Fruit fly (Drosophila melanogaster): Measurements from ENCODE around the gene SppL.

Gene SppL

DNA sequence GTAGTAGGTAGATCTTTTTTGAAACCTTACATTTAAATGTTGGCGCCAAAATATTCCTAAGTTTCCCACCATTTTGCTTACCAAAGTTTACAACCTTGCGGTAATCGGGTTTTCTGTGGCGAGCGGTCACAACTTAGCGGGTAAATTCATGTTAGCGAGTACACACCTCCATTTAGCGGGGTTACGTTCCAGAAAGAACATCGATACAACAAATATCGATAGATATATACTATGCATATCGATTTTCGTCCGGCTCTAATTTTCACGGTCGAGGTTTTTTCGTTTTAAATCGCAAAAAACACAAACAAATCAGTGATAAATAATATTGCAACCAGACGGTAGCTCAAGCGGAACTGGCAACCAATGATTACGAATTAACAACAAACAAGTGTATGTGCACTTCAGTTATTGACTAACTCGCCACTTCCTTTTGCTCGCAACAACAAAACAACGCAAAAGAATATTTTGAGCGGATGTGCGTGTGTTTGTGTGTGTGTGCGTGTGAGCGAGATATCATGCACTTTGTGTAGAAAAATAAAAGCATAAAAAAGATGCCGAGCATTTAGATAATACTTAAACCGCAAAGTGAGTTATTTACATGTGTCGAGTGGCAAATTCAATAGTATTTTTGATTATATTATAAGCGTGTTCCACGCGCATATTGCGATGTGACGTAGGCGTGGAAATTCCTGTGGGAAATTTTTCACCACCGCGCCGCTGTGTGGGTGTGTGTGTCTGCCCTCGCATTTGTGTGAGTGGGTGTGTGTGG is 6.7 kb downstream of the SppL start, which contains the start of gene Lnk:
Gene Lnk, plus strand, starts transcription at position 236 of the 769 bp plus-strand sequence.
- peak; percentile 62 for TF ChIP-seq CG17801 (GFP tag; optimal IDR thresholded peaks at IDR 0.05; ENCODE audit: partially characterized antibody)

DNA sequence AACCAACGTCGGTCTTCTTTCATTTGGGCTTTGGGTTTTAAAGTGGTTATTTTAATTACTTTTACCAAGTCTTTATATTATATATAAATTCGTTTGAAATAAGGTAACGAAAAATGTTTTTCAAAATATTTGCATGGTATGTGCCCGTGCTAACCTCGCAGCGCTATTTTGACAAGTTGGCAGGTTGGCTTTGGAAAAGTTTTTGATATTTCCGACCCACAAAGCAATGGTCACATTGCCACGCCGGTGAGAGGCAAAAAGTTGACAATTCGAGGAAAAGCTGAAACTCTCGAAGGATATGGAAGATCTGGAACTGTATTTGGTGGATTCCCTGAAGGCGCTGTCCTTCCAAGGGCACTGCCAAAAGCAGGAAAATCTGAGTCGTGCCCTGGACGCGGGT is 11.5 kb downstream of the SppL start, which contains the start of gene CG5913:
Gene CG5913, plus strand, starts transcription at position 224 of the 400 bp plus-strand sequence.
- peak; percentile 25 for TF ChIP-seq CG17801 (GFP tag; optimal IDR thresholded peaks at IDR 0.05; ENCODE audit: partially characterized antibody)

DNA sequence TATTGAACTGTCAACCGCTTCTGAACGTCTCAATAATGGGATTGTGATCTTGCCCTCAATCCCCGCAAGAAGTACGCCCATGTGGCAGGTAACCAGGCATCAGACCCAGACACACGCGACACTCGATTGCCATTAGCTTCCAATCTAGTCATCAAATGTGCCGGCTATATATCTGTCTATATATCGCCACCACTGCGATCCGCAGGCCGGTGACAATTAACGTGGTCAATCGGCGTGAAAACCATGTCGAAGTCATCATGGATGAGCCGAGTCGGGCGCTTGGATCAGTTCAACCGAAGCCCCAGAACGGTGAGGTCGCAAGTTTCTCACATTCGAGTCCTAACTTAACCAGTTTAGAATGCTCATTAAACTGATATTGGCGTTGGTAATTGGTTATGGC is 13.7 kb downstream of the SppL start, which contains the start of gene Sodq:
Gene Sodq, plus strand, starts transcription at position 301 of the 400 bp plus-strand sequence.
- no peak for TF ChIP-seq CG17801 (GFP tag; optimal IDR thresholded peaks at IDR 0.05; ENCODE audit: partially characterized antibody)

DNA sequence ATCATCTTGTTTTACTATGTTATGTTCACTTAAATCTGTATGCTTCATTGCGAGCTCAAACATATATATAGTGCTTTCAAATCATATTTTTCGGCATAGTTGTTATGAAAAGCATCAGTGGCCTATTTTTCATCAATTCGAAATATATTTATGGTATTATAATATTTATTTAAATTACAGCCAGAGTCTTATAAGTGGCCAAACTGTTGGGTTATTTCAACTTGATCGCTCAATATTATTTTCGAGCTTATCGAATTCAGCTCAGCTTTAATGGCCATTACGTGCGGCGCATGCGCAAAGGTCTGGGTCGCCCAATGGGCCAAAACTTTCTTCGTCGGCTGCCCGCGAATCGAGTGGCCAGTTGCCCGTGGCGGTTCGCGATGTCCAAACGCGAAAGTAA is 15.4 kb downstream of the SppL start, which contains the start of gene Mco3:
Gene Mco3, plus strand, starts transcription at position 301 of the 400 bp plus-strand sequence.
- TF ChIP-seq CG17801 (GFP tag; optimal IDR thresholded peaks at IDR 0.05; ENCODE audit: partially characterized antibody) = no peak

DNA sequence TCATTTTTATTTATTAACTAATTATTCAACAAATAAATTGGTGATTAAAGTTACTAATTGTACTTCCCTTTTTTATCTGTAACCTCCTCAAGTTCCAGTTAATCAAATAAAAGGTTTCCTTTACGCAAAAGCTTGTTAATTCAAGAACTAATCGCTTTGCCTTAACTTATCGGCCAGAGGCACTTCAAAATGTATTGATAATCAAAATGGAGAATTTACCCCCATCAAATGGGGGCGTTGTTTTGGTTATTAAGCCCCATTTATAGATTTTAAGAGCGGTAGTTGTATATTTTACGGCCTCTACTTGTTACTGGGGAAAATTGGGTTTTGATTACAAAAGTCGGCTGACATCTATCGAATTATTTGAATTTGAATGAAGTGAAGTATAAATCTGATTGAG is 17.9 kb downstream of the SppL start, which contains the start of gene CG31091:
Gene CG31091, plus strand, starts transcription at position 214 of the 400 bp plus-strand sequence.
- TF ChIP-seq CG17801 (GFP tag; optimal IDR thresholded peaks at IDR 0.05; ENCODE audit: partially characterized antibody) = no peak

DNA sequence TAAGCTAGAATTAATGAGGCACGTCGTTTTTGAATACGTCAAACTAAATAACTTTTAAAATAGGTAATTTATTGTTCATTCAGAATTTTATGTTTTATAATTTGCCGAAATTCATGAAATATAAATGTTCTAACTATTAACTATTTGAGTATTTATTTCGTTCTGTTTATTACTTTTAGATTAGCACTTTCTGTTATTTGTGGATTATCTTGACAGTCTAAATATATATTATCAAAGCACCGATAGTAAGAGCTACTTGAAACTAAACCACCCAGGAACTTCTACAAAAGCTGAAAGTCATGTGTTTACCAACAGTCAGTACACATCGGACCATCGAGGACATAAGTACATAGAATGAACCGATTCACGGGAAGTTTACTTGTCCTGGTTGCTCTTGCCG is 20.6 kb downstream of the SppL start, which contains the start of gene CG31089:
Gene CG31089, plus strand, starts transcription at position 301 of the 400 bp plus-strand sequence.
- no peak for TF ChIP-seq CG17801 (GFP tag; optimal IDR thresholded peaks at IDR 0.05; ENCODE audit: partially characterized antibody)

DNA sequence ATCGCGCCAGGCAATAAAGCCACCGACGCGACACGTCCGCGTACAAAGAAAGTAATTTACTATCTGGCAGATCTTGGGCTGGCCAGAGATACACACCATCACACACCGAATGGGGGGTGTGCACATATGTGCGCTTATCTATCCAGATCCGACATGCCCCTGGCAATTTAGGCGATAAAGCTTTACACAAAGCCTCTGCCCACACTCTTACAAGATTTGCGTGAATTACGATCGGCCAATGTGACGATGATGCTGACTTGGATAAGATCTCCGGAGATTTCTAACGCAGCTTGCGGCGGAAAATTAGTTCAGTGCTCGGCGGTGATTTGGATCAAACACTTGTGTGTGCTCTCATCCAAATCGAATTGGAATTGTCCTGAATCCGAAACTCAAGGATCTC is 24.9 kb downstream of the SppL start, which contains the start of gene kumpel:
Gene kumpel, plus strand, starts transcription at position 301 of the 400 bp plus-strand sequence.
- TF ChIP-seq CG17801 (GFP tag; optimal IDR thresholded peaks at IDR 0.05; ENCODE audit: partially characterized antibody) = no peak

DNA sequence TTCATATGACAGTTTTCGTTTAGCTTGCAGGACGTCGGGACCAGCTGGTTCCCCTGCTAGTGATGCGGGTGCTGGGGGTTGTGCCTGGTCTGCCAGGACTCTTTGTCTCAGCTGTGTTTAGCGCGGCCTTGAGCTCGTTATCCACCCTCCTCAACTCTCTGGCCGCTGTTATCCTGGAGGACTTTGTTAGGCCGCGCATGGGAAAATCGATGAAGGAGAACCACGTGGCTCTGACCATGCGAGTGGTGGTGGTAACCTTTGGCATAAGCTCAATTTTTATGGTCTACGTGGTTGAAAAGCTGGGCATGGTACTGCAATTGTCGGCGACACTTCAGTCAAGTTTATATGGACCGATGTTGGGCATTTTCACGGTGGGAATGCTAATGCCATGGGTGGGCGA is 38.1 kb downstream of the SppL start:
- no peak for TF ChIP-seq CG17801 (GFP tag; optimal IDR thresholded peaks at IDR 0.05; ENCODE audit: partially characterized antibody)

DNA sequence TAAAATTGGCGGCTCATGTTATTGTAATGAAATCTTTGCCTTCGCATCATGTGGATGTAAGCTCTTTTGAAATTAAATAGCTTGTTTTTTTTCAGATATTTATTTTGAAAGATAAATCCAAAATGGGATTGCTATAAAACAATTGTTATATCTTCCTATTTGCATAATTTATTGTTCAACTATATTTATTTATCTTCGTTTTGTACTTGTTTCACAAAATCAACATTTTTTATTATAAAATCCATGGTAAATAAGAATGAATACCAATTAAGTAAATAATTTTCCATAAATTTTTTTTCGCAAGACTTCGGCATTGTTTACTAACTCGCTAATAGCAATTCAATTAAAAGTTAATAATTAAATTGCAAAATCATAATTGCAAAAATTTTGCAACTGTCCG is 40.8 kb downstream of the SppL start, which contains the start of gene CG14546:
Gene CG14546, minus strand, starts transcription at position 101 of the 400 bp plus-strand sequence.
- no peak for TF ChIP-seq CG17801 (GFP tag; optimal IDR thresholded peaks at IDR 0.05; ENCODE audit: partially characterized antibody)
